Worm (Caenorhabditis elegans): ENCODE data around the gene ceh-24.

DNA sequence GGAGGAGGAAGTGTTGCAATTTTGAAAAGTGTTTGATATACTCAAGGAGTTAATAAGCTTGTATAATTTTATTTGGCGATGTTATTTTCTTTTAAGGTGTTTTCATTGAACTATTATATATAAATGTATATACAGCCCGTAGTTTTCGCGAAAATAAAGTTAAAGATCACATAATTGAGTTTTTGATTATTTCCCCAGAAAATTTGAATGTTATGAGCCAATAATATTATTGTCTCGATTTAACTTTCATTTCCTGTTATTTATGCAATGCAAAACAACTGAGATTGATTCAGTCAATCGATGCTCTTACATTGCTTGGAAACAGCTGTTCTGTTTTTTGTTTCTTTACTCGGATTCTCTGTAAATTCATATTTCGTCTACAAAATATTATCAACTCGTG lies 35.3 kb downstream of the ceh-24 start, which contains the start of gene srx-133:
- TF ChIP-seq mab-5 (tag; optimal IDR thresholded peaks at IDR 0.05) (no peak), ztf-11 (tag; optimal IDR thresholded peaks at IDR 0.05) (no peak), lin-13 (tag; optimal IDR thresholded peaks at IDR 0.05) (no peak), ces-1 (GFP tag; optimal IDR thresholded peaks at IDR 0.05) (no peak), unc-62 (GFP tag; optimal IDR thresholded peaks at IDR 0.05) (no peak), zip-8 (tag; optimal IDR thresholded peaks at IDR 0.05) (no peak)

All from whole organism, mixed stage, embryonic.